Worm (Caenorhabditis elegans) whole organism, L2 larva: ENCODE data around the gene wdr-48.

ENCODE experiments used
- C34F6.9 ChIP-seq: fragments of 150-350 bp; optimal IDR thresholded peaks from 2 replicates; lab custom pipeline; 2014; ENCODE audit warnings: missing biosample characterization, missing genetic modification characterization
- Y55F3AM.14 ChIP-seq: fragments of 200-800 bp; sonication (Bioruptor generic); optimal IDR thresholded peaks from 2 replicates; lab custom pipeline; 2018; ENCODE audit warnings: mild to moderate bottlenecking, missing genetic modification characterization, missing compliant biosample characterization
- aly-2 ChIP-seq: fragments of 150-350 bp; optimal IDR thresholded peaks from 2 replicates; lab custom pipeline; 2014; ENCODE audit warnings: missing biosample characterization, missing genetic modification characterization
- lin-39 ChIP-seq: fragments of 150-350 bp; optimal IDR thresholded peaks from 2 replicates; lab custom pipeline; 2014; ENCODE audit warnings: missing biosample characterization, missing genetic modification reagents, missing genetic modification characterization
- lsy-2 ChIP-seq, 2 experiments: fragments of 150-350 bp in 1 of 2; sonication (generic microtip) in 1 of 2; optimal IDR thresholded peaks; 2 replicates each; lab custom pipeline; 2014 to 2017; ENCODE audit warnings: missing biosample characterization in 2 of 2, missing genetic modification characterization in 2 of 2
- mbf-1 ChIP-seq: sonication (generic microtip); optimal IDR thresholded peaks from 2 replicates; lab custom pipeline; 2017; ENCODE audit warnings: missing biosample characterization, missing genetic modification characterization
- nhr-11 ChIP-seq: fragments of 150-350 bp; optimal IDR thresholded peaks from 2 replicates; lab custom pipeline; 2014; ENCODE audit warnings: missing biosample characterization, missing genetic modification characterization
- nhr-129 ChIP-seq: fragments of 150-350 bp; optimal IDR thresholded peaks from 2 replicates; lab custom pipeline; 2014; ENCODE audit warnings: missing biosample characterization, missing genetic modification characterization
- nhr-25 ChIP-seq: fragments of 150-350 bp; sonication (generic microtip); optimal IDR thresholded peaks from 3 replicates; lab custom pipeline; 2014; ENCODE audit warnings: missing biosample characterization, missing genetic modification characterization
- nhr-77 ChIP-seq: fragments of 150-350 bp; optimal IDR thresholded peaks from 2 replicates; lab custom pipeline; 2014; ENCODE audit warnings: missing biosample characterization, missing genetic modification characterization
- peb-1 ChIP-seq: fragments of 150-350 bp; optimal IDR thresholded peaks from 2 replicates; lab custom pipeline; 2014; ENCODE audit warnings: missing biosample characterization, missing genetic modification characterization
- sma-3 ChIP-seq: sonication (generic microtip); optimal IDR thresholded peaks from 2 replicates; lab custom pipeline; 2016; ENCODE audit warnings: missing genetic modification reagents, missing genetic modification characterization, missing compliant biosample characterization
- ztf-11 ChIP-seq: sonication (generic microtip); optimal IDR thresholded peaks from 2 replicates; lab custom pipeline; 2017; ENCODE audit warnings: missing biosample characterization, missing genetic modification characterization
- ztf-4 ChIP-seq: fragments of 150-350 bp; optimal IDR thresholded peaks from 2 replicates; lab custom pipeline; 2014; ENCODE audit warnings: missing biosample characterization, missing genetic modification characterization

Gene wdr-48

ce11 chrIII:4616071-4616571, 37.5 kb downstream of the wdr-48 start, which contains the start of gene lips-3:
Gene lips-3 (plus strand): TSS chrIII:4616528.
- TF ChIP-seq nhr-25 (tag; lab: Kevin White, UChicago) (peak; percentile 35), aly-2 (tag; lab: Kevin White, UChicago) (no peak), nhr-129 (no peak)

- no peak for TF ChIP-seq peb-1 (tag; lab: Kevin White, UChicago)
Measured at ce11 chrIII:4622375-4623130, 43.9 kb downstream of the wdr-48 start, which contains the start of gene lron-5. Gene lron-5 (plus strand): TSS chrIII:4623029.

- TF ChIP-seq ztf-4 (tag; lab: Kevin White, UChicago) (no peak), sma-3 (GFP tag; lab: Kevin White, UChicago) (no peak), mbf-1 (tag; lab: Kevin White, UChicago) (no peak), ztf-11 (tag; lab: Kevin White, UChicago) (no peak)
Measured at ce11 chrIII:4626148-4626922, 47.7 kb downstream of the wdr-48 start.

ce11 chrIII:4628165-4628564, 49.5 kb downstream of the wdr-48 start, which contains the start of gene clec-151:
Gene clec-151 (plus strand): TSS chrIII:4628465.
- TF ChIP-seq Y55F3AM.14 (GFP tag; lab: Kevin White, UChicago) = no peak
- TF ChIP-seq C34F6.9 (tag; lab: Kevin White, UChicago) = no peak
- no peak for TF ChIP-seq nhr-11 (tag; lab: Kevin White, UChicago)
- TF ChIP-seq mbf-1 (tag; lab: Kevin White, UChicago) = no peak
- no peak for TF ChIP-seq nhr-77 (tag; lab: Kevin White, UChicago)
- TF ChIP-seq lsy-2 (tag; optimal IDR thresholded peaks at IDR 0.05; lab: Kevin White, UChicago) = no peak
- TF ChIP-seq lin-39 (tag; lab: Kevin White, UChicago) = no peak
- TF ChIP-seq, all 48 proteins: peak for 0
